Worm (Caenorhabditis elegans) whole organism, dauer: ENCODE measurements around the gene ZK1290.1.

Experiments
- unc-62 ChIP-seq: sonication (generic microtip); optimal IDR thresholded peaks from 2 replicates; lab custom pipeline; 2017; ENCODE audit warnings: missing biosample characterization, missing genetic modification reagents, missing genetic modification characterization

The ZK1290.1 gene

ce11 chrII:7549035-7549434, 12.5 kb upstream of the ZK1290.1 start, which contains the start of gene tph-1:
TSS of gene tph-1 (plus strand) at chrII:7549335.
- no peak for TF ChIP-seq unc-62

ce11 chrII:7553806-7554205, 7.8 kb upstream of the ZK1290.1 start, which contains the start of gene ZK1290.10:
TSS of gene ZK1290.10 (minus strand) at chrII:7553906.
- TF ChIP-seq unc-62: no peak

- no peak for TF ChIP-seq unc-62
These were observed 6.8 kb upstream of the ZK1290.1 start for ce11 chrII:7554716-7555247.

ce11 chrII:7555454-7555853, 6.1 kb upstream of the ZK1290.1 start, which contains the start of gene ZK1290.14:
TSS of gene ZK1290.14 (minus strand) at chrII:7555592.
- no peak for TF ChIP-seq unc-62

- no peak for TF ChIP-seq unc-62
These were observed 3.6 kb upstream of the ZK1290.1 start for ce11 chrII:7557981-7558380.

- TF ChIP-seq unc-62: no peak
These were observed 2.7 kb upstream of the ZK1290.1 start for ce11 chrII:7558864-7559263.

- no peak for TF ChIP-seq unc-62
These were observed 720 bp upstream of the ZK1290.1 start for ce11 chrII:7560844-7561243.

ce11 chrII:7562616-7563015, 1.1 kb downstream of the ZK1290.1 start:
- TF ChIP-seq unc-62: no peak

ce11 chrII:7570305-7570704, 8.7 kb downstream of the ZK1290.1 start, which contains the start of gene F35D2.3:
TSS of gene F35D2.3 (plus strand) at chrII:7570605.
- no peak for TF ChIP-seq unc-62

ce11 chrII:7570820-7571219, 9.3 kb downstream of the ZK1290.1 start:
- no peak for TF ChIP-seq unc-62

ce11 chrII:7574143-7574542, 12.6 kb downstream of the ZK1290.1 start, which contains the start of gene F35D2.2:
TSS of gene F35D2.2 (plus strand) at chrII:7574443.
- no peak for TF ChIP-seq unc-62

- no peak for TF ChIP-seq unc-62
These were observed 14.1 kb downstream of the ZK1290.1 start, which contains the start of gene F35D2.1 for ce11 chrII:7575614-7576013. TSS of gene F35D2.1 (plus strand) at chrII:7575914.

- no peak for TF ChIP-seq unc-62
These were observed 15.8 kb downstream of the ZK1290.1 start, which contains the start of gene F35D2.6 for ce11 chrII:7577412-7577811. TSS of gene F35D2.6 (plus strand) at chrII:7577712.

ce11 chrII:7583555-7583954, 22.0 kb downstream of the ZK1290.1 start, which contains the start of gene mks-3:
TSS of gene mks-3 (minus strand) at chrII:7583655.
- TF ChIP-seq unc-62: no peak

- no peak for TF ChIP-seq unc-62
These were observed 26.7 kb downstream of the ZK1290.1 start for ce11 chrII:7588295-7588694.

ce11 chrII:7593227-7593626, 31.7 kb downstream of the ZK1290.1 start:
- no peak for TF ChIP-seq unc-62

ce11 chrII:7594262-7594661, 32.7 kb downstream of the ZK1290.1 start:
- no peak for TF ChIP-seq unc-62

ce11 chrII:7594812-7595211, 33.2 kb downstream of the ZK1290.1 start, which contains the start of gene syd-1:
TSS of gene syd-1 (minus strand) at chrII:7594912.
- no peak for TF ChIP-seq unc-62
